Fruit fly (Drosophila melanogaster): ENCODE measurements around the gene crn.

The crn gene

dm6 chrX:2218455-2218854, 31.3 kb downstream of the crn start:
- TF ChIP-seq Crg-1 (GFP tag; optimal IDR thresholded peaks at IDR 0.05): no peak
- TF ChIP-seq pad (GFP tag; optimal IDR thresholded peaks at IDR 0.05): no peak
- no peak for TF ChIP-seq ovo (GFP tag; optimal IDR thresholded peaks at IDR 0.05)
- no peak for TF ChIP-seq CG11617 (GFP tag; optimal IDR thresholded peaks at IDR 0.05)
- no peak for TF ChIP-seq CG14711 (tag; optimal IDR thresholded peaks at IDR 0.05)
- TF ChIP-seq bab1 (GFP tag; optimal IDR thresholded peaks at IDR 0.05): no peak
- no peak for TF ChIP-seq CG12768 (GFP tag; optimal IDR thresholded peaks at IDR 0.05)

DNA sequence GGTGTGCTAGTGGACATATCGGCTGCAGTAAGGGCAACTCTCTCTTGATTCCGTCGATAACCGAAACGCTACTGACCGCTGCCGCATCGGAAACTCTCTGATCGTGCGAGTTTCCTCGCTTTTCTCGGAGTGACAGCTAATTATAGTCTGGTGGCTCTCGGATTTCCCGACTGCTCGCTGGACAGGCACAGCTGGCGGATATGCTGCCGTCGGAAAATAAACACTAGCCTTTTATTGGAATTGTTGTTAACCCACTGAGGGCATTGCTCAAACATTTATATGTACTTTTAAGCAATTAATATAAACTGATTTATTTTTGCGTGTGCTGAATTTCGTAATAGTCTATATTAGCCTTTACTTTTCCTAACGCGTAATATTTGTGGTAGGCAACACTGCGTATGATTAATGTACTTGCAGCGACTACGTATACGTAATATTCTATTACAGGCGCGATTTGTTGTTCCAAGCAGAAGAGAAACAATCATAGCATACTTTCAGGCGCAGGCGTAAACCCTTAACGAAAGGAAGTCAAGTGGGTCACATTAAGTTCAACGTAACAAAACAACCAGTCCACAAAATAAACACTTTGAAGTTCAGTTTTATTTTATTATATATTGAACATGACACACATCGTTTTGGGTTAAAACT, 35.9 kb downstream of the crn start, which contains the start of gene SmydA-8:
TSS of gene SmydA-8 (minus strand) at position 51 of the 648 bp plus-strand sequence.
- TF ChIP-seq CG33017 (tag; optimal IDR thresholded peaks at IDR 0.05) (no peak), cic (GFP tag; optimal IDR thresholded peaks at IDR 0.05) (no peak), CG5204 (GFP tag; optimal IDR thresholded peaks at IDR 0.05) (no peak), kay (GFP tag; ENCODE audit: borderline replicate concordance) (peak; percentile 45), CG14711 (tag; optimal IDR thresholded peaks at IDR 0.05) (no peak), bab1 (GFP tag; optimal IDR thresholded peaks at IDR 0.05) (peak; percentile 31)

DNA sequence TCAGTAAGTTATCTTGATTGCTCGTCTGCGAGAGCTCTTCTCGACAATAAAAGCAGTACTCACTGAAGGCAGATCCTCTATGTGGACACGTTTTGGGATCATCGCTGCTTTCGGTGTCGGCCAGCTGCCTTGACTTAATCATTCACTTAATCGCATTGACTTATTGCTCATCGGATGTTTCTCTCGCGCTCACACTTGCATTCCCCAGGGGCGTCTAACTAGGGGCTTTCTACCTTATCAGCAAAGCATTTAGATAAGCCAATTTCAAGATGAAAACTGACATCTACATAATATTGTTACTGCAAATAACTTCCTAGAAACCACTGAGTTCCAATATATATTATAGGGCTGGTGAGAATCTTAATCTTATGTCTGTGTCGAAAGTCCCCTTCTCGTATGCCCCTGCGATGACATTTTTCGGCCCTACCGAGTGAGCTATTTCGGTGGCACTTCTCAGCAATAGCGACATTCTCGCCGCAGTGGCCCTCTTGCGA, 37.4 kb downstream of the crn start:
- TF ChIP-seq CG12768 (GFP tag; optimal IDR thresholded peaks at IDR 0.05) (no peak), bab1 (GFP tag; optimal IDR thresholded peaks at IDR 0.05) (no peak), Hr96 (GFP tag; optimal IDR thresholded peaks at IDR 0.05) (peak; percentile 17), CG14711 (tag; optimal IDR thresholded peaks at IDR 0.05) (peak; percentile 12), CG7101 (tag; optimal IDR thresholded peaks at IDR 0.05) (no peak)

DNA sequence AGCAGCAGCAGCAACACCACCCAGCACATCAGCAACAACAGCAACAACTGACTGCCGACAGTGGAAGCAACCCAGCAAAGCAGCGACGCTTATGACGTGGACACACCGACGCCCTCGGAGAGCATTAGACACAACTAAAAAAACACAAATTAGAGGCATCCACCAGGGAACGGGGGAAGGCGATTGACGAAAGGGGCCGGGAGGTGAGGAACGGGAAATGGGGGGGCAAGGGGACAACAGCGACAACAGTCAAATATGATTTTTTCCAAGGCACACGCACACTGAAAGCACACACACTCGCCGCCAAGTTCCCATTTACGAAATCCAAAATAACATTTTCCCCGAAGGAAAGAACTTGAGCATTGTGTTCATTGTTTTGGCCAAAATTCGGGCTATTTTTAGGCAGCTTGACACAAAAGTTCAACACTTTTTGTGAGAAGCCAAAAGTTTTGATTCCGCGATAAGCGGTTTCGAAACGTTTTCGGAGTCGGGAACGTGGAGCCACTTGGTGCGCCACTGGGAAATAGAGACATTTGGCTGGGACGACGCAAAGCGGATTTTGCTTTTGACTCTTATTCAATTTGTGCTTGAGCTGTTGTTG, 41.0 kb downstream of the crn start:
- TF ChIP-seq kay (GFP tag; ENCODE audit: borderline replicate concordance) (no peak), Clk (GFP tag; optimal IDR thresholded peaks at IDR 0.05) (no peak)

- TF ChIP-seq CG33017 (tag; optimal IDR thresholded peaks at IDR 0.05): no peak
- no peak for TF ChIP-seq Hr96 (GFP tag; optimal IDR thresholded peaks at IDR 0.05)
- no peak for TF ChIP-seq CG7045 (GFP tag; optimal IDR thresholded peaks at IDR 0.05)
- TF ChIP-seq CG5204 (GFP tag; optimal IDR thresholded peaks at IDR 0.05): no peak
- no peak for TF ChIP-seq CG7101 (tag; optimal IDR thresholded peaks at IDR 0.05)
- TF ChIP-seq bab1 (GFP tag; optimal IDR thresholded peaks at IDR 0.05): no peak
- no peak for TF ChIP-seq ovo (GFP tag; optimal IDR thresholded peaks at IDR 0.05)
- TF ChIP-seq CG11617 (GFP tag; optimal IDR thresholded peaks at IDR 0.05): no peak
- TF ChIP-seq cnc (optimal IDR thresholded peaks at IDR 0.05): no peak
- no peak for TF ChIP-seq CG14711 (tag; optimal IDR thresholded peaks at IDR 0.05)
- TF ChIP-seq Clk (GFP tag; optimal IDR thresholded peaks at IDR 0.05): no peak
- TF ChIP-seq toe (GFP tag; optimal IDR thresholded peaks at IDR 0.05): no peak
- no peak for TF ChIP-seq tj (GFP tag; optimal IDR thresholded peaks at IDR 0.05)
- TF ChIP-seq pad (GFP tag; optimal IDR thresholded peaks at IDR 0.05): no peak
- TF ChIP-seq Crg-1 (GFP tag; optimal IDR thresholded peaks at IDR 0.05): no peak
- no peak for TF ChIP-seq kay (GFP tag; ENCODE audit: borderline replicate concordance)
- TF ChIP-seq Mnt (GFP tag; optimal IDR thresholded peaks at IDR 0.05): no peak
- no peak for TF ChIP-seq cic (GFP tag; optimal IDR thresholded peaks at IDR 0.05)
- no peak for TF ChIP-seq CG1620 (GFP tag; optimal IDR thresholded peaks at IDR 0.05)
- TF ChIP-seq CG12768 (GFP tag; optimal IDR thresholded peaks at IDR 0.05): no peak
Measured at dm6 chrX:2203766-2204165, 46.0 kb downstream of the crn start, which contains the start of gene FarO. FarO (minus strand) TSS chrX:2203866.

dm6 chrX:2199303-2199702, 50.5 kb downstream of the crn start:
- TF ChIP-seq CG7101 (tag; optimal IDR thresholded peaks at IDR 0.05): no peak
- peak; percentile 6 for TF ChIP-seq CG12768 (GFP tag; optimal IDR thresholded peaks at IDR 0.05)
- TF ChIP-seq pad (GFP tag; optimal IDR thresholded peaks at IDR 0.05): peak; percentile 10
- TF ChIP-seq cic (GFP tag; optimal IDR thresholded peaks at IDR 0.05): peak; percentile 53
- peak; percentile 14 for TF ChIP-seq Mnt (GFP tag; optimal IDR thresholded peaks at IDR 0.05)
- no peak for TF ChIP-seq bab1 (GFP tag; optimal IDR thresholded peaks at IDR 0.05)

dm6 chrX:2198272-2198571, 51.6 kb downstream of the crn start:
- TF ChIP-seq cnc (optimal IDR thresholded peaks at IDR 0.05): no peak
- no peak for TF ChIP-seq CG11617 (GFP tag; optimal IDR thresholded peaks at IDR 0.05)

All from whole organism, adult.